Worm (Caenorhabditis elegans) whole organism, early embryonic: ENCODE measurements around the gene W07G4.2.

ENCODE experiments used
- ama-1 ChIP-seq: fragments of 150-350 bp; optimal IDR thresholded peaks from 2 replicates; lab custom pipeline; 2014
- ceh-13 ChIP-seq: fragments of 200-800 bp; sonication (Bioruptor generic); optimal IDR thresholded peaks from 2 replicates; lab custom pipeline; 2018; ENCODE audit warnings: mild to moderate bottlenecking, missing genetic modification characterization, missing compliant biosample characterization
- hmbx-1 ChIP-seq: sonication (generic microtip); optimal IDR thresholded peaks from 2 replicates; lab custom pipeline; 2016; ENCODE audit warnings: mild to moderate bottlenecking, missing genetic modification characterization, missing compliant biosample characterization
- scrt-1 ChIP-seq: fragments of 200-800 bp; sonication (Bioruptor generic); IDR thresholded peaks from 2 replicates; pipeline ENCODE4 v1.3.6; 2022; ENCODE audit warnings: missing genetic modification characterization, missing compliant biosample characterization
- sea-1 ChIP-seq: fragments of 200-800 bp; sonication (Bioruptor generic); conservative IDR thresholded peaks from 2 replicates; pipeline ENCODE4 v1.3.6; 2022; ENCODE audit warnings: missing genetic modification characterization, missing compliant biosample characterization

DNA sequence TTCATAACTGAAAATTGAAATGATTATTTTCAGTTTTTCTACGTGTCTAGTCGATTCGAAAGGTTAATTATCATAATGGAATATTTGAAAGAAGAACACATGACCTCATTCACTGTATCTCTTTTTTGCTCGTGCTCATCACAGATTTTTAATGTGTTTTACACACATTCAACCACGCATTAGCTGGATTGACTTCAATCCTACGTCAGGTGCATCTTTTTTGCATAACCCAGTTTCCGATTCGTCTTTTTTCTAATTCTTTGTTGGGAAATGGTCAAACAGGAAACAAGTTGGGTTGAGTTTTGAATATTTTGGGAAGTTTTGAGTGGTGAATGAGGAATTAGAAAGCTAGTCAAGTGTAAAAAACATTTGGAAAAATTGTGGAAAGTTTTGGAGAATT lies 33.9 kb upstream of the W07G4.2 start:
- TF ChIP-seq ama-1 (lab: Kevin White, UChicago) (no peak), sea-1 (GFP tag; lab: Robert Waterston, UW) (no peak), ceh-13 (no peak), hmbx-1 (tag; lab: Kevin White, UChicago) (no peak), scrt-1 (GFP tag; lab: Robert Waterston, UW) (no peak)
